Worm (Caenorhabditis elegans): Measurements from ENCODE around the gene rde-1.

ce11 chrV:10030992-10031383 lies 39.5 kb upstream of the rde-1 start, which contains the start of gene acl-2:
- TF ChIP-seq ama-1 (optimal IDR thresholded peaks at IDR 0.05) (no peak), C08G9.2 (tag; optimal IDR thresholded peaks at IDR 0.05) (no peak), elt-2 (tag; optimal IDR thresholded peaks at IDR 0.05) (no peak), fax-1 (tag; optimal IDR thresholded peaks at IDR 0.05) (no peak), ceh-9 (tag; optimal IDR thresholded peaks at IDR 0.05) (no peak), pqm-1 (tag; optimal IDR thresholded peaks at IDR 0.05) (no peak), T23F11.4 (GFP tag; optimal IDR thresholded peaks at IDR 0.05) (no peak), ceh-31 (tag; optimal IDR thresholded peaks at IDR 0.05) (no peak), fkh-10 (GFP tag; optimal IDR thresholded peaks at IDR 0.05) (no peak), ets-4 (tag; optimal IDR thresholded peaks at IDR 0.05) (no peak), ttx-3 (tag; optimal IDR thresholded peaks at IDR 0.05) (no peak), syd-9 (tag; optimal IDR thresholded peaks at IDR 0.05) (no peak)
